Worm (Caenorhabditis elegans) whole organism, mixed stage, embryonic: ENCODE results near the gene T25B2.3.

Experiments
- blmp-1 ChIP-seq: fragments of 150-350 bp; optimal IDR thresholded peaks from 2 replicates; lab custom pipeline; 2014; ENCODE audit warnings: missing biosample characterization, missing genetic modification characterization
- flh-1 ChIP-seq: fragments of 200-800 bp; sonication (Bioruptor generic); optimal IDR thresholded peaks from 2 replicates; lab custom pipeline; 2018; ENCODE audit warnings: mild to moderate bottlenecking, missing genetic modification characterization, moderate library complexity, missing compliant biosample characterization
- lin-32 ChIP-seq: fragments of 200-800 bp; sonication (Bioruptor generic); optimal IDR thresholded peaks from 2 replicates; lab custom pipeline; 2018; ENCODE audit warnings: mild to moderate bottlenecking, missing genetic modification characterization, missing compliant biosample characterization

ce11 chrX:6177944-6178566 lies 2.1 kb downstream of the T25B2.3 start, which contains the start of the genes T25B2.4 and T13C5.3:
- TF ChIP-seq flh-1 (no peak), blmp-1 (tag; lab: Kevin White, UChicago) (no peak), lin-32 (GFP tag; lab: Kevin White, UChicago) (no peak)
